Worm (Caenorhabditis elegans): ENCODE results near the gene adal-1.

adal-1 gene

DNA sequence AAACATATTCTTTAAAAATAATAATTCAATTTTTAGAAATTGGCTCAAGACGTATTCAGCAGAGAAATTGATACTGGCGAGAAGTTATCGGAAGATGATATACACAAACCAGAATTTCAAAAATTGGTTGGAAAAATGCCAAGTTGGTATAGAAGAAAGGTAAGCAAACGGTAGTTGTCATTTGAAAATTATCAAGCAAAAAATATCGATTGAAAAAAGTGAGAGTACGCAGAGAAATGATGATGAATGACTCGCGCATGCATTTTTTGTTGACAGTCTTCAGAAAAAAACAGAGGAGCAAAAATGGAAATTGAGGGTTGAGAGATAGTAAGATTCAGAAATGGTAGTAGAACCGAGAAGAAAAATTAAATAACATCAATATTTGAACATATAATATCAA lies 39.5 kb upstream of the adal-1 start:
- TF ChIP-seq ets-7 (tag; optimal IDR thresholded peaks at IDR 0.05) (no peak), ama-1 (optimal IDR thresholded peaks at IDR 0.05) (no peak), tbx-11 (GFP tag; IDR thresholded peaks at IDR 0.05) (no peak), scrt-1 (GFP tag; IDR thresholded peaks at IDR 0.05) (no peak), hnd-1 (tag; optimal IDR thresholded peaks at IDR 0.05) (no peak), ceh-36 (tag; optimal IDR thresholded peaks at IDR 0.05) (no peak), flt-1 (GFP tag; IDR thresholded peaks at IDR 0.05) (no peak)

ce11 chrII:6930072-6930471 lies 36.6 kb upstream of the adal-1 start:
- TF ChIP-seq flt-1 (GFP tag; IDR thresholded peaks at IDR 0.05) (no peak), ceh-36 (tag; optimal IDR thresholded peaks at IDR 0.05) (no peak), hmbx-1 (tag; optimal IDR thresholded peaks at IDR 0.05) (no peak), scrt-1 (GFP tag; IDR thresholded peaks at IDR 0.05) (no peak), hmg-4 (GFP tag; optimal IDR thresholded peaks at IDR 0.05) (no peak), tbx-37 (GFP tag; conservative IDR thresholded peaks at IDR 0.05) (no peak), tbx-11 (GFP tag; IDR thresholded peaks at IDR 0.05) (no peak), ceh-13 (GFP tag; optimal IDR thresholded peaks at IDR 0.05) (no peak), aly-1 (tag; optimal IDR thresholded peaks at IDR 0.05) (no peak), hnd-1 (tag; optimal IDR thresholded peaks at IDR 0.05) (no peak), ama-1 (optimal IDR thresholded peaks at IDR 0.05) (no peak), tra-4 (tag; optimal IDR thresholded peaks at IDR 0.05) (no peak), F13C5.2 (tag; optimal IDR thresholded peaks at IDR 0.05) (no peak), sea-1 (GFP tag; conservative IDR thresholded peaks at IDR 0.05) (no peak), ets-7 (tag; optimal IDR thresholded peaks at IDR 0.05) (no peak), pes-1 (GFP tag; IDR thresholded peaks at IDR 0.05) (no peak)

DNA sequence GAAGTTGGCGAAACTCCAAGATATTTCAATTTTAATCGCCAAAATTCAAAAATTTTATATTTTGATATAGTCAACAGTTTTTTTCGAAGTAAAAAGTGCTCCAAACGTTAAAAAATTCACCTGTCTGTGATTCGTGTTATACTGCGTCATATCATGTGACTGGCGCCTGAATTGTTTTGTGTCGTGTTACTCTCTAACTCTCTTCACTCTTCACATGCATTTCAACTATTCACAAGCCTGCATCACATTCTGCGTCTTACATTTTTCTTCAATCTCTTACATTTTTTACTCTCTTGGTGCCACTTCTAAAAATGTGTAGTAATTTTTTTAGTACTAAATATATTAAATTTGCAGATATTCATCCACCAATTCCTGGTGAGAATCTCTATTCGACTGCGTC lies 35.0 kb upstream of the adal-1 start, which contains the start of gene flcn-1:
TSS of gene flcn-1 (plus strand) at position 348 of the 400 bp plus-strand sequence.
- TF ChIP-seq scrt-1 (GFP tag; IDR thresholded peaks at IDR 0.05) = no peak

ce11 chrII:6927603-6928002 lies 34.2 kb upstream of the adal-1 start, which contains the start of gene F22D3.4:
F22D3.4 (minus strand) TSS chrII:6927603.
- TF ChIP-seq tbx-37 (GFP tag; conservative IDR thresholded peaks at IDR 0.05) = no peak
- no peak for TF ChIP-seq flt-1 (GFP tag; IDR thresholded peaks at IDR 0.05)
- TF ChIP-seq sea-1 (GFP tag; conservative IDR thresholded peaks at IDR 0.05) = no peak
- no peak for TF ChIP-seq ceh-36 (tag; optimal IDR thresholded peaks at IDR 0.05)
- no peak for TF ChIP-seq scrt-1 (GFP tag; IDR thresholded peaks at IDR 0.05)
- no peak for TF ChIP-seq hmbx-1 (tag; optimal IDR thresholded peaks at IDR 0.05)
- TF ChIP-seq tra-4 (tag; optimal IDR thresholded peaks at IDR 0.05) = no peak
- no peak for TF ChIP-seq F13C5.2 (tag; optimal IDR thresholded peaks at IDR 0.05)
- no peak for TF ChIP-seq B0310.2 (tag; optimal IDR thresholded peaks at IDR 0.05)
- no peak for TF ChIP-seq ets-7 (tag; optimal IDR thresholded peaks at IDR 0.05)
- TF ChIP-seq hmg-4 (GFP tag; optimal IDR thresholded peaks at IDR 0.05) = no peak
- no peak for TF ChIP-seq hnd-1 (tag; optimal IDR thresholded peaks at IDR 0.05)
- no peak for TF ChIP-seq tbx-11 (GFP tag; IDR thresholded peaks at IDR 0.05)

DNA sequence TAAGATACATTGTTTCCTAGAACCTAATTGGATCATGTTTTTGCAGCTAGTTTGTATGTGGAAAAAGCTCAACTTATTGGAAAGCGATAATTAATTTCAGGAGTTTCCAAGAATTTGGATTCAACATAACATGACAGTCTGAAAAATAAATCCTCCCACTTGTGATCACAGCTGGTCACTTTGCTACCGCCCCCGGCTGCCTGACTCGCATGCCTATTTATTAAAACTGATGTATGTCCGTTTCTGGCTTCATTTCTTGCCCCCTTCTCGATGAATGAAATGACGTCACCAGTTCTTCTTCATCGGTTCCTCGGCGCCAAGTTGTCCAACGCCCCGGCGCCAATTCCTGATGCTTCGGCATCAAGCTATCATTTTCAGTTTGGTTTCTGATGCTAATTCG lies 33.6 kb upstream of the adal-1 start:
- TF ChIP-seq F13C5.2 (tag; optimal IDR thresholded peaks at IDR 0.05) (no peak), tbx-11 (GFP tag; IDR thresholded peaks at IDR 0.05) (no peak), tra-4 (tag; optimal IDR thresholded peaks at IDR 0.05) (no peak), tbx-37 (GFP tag; conservative IDR thresholded peaks at IDR 0.05) (no peak), hnd-1 (tag; optimal IDR thresholded peaks at IDR 0.05) (no peak), pes-1 (GFP tag; IDR thresholded peaks at IDR 0.05) (no peak), scrt-1 (GFP tag; IDR thresholded peaks at IDR 0.05) (no peak), sea-1 (GFP tag; conservative IDR thresholded peaks at IDR 0.05) (no peak), hmg-4 (GFP tag; optimal IDR thresholded peaks at IDR 0.05) (no peak), ceh-36 (tag; optimal IDR thresholded peaks at IDR 0.05) (no peak), B0310.2 (tag; optimal IDR thresholded peaks at IDR 0.05) (no peak), hmbx-1 (tag; optimal IDR thresholded peaks at IDR 0.05) (no peak), ama-1 (optimal IDR thresholded peaks at IDR 0.05) (no peak), aly-1 (tag; optimal IDR thresholded peaks at IDR 0.05) (no peak), flt-1 (GFP tag; IDR thresholded peaks at IDR 0.05) (no peak)

- TF ChIP-seq hmbx-1 (tag; optimal IDR thresholded peaks at IDR 0.05) (no peak), tbx-37 (GFP tag; conservative IDR thresholded peaks at IDR 0.05) (no peak), pes-1 (GFP tag; IDR thresholded peaks at IDR 0.05) (no peak), tra-4 (tag; optimal IDR thresholded peaks at IDR 0.05) (no peak), B0310.2 (tag; optimal IDR thresholded peaks at IDR 0.05) (no peak), ceh-36 (tag; optimal IDR thresholded peaks at IDR 0.05) (no peak), F13C5.2 (tag; optimal IDR thresholded peaks at IDR 0.05) (no peak), flt-1 (GFP tag; IDR thresholded peaks at IDR 0.05) (no peak), hmg-4 (GFP tag; optimal IDR thresholded peaks at IDR 0.05) (no peak), ama-1 (optimal IDR thresholded peaks at IDR 0.05) (no peak), tbx-11 (GFP tag; IDR thresholded peaks at IDR 0.05) (no peak), aly-1 (tag; optimal IDR thresholded peaks at IDR 0.05) (no peak), sea-1 (GFP tag; conservative IDR thresholded peaks at IDR 0.05) (no peak)
These were observed 33.0 kb upstream of the adal-1 start for ce11 chrII:6926488-6926887.

DNA sequence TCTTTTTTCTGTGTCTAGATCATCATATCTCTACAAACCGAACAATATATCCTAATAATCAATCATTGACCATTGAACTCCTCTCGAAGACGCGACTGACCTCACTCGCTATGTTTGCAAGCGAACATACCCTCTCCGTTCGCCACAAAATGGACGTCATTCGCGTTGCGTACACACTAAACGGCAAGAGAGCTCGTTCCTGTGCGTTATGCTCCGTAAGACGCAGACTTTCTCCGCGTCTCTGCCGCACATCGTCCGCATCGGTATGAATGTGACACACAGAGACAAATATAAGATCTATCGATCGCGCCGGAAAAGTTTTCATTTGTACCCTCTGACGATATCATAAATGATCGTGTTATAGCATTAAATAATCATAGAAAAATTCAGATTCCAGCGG lies 32.6 kb upstream of the adal-1 start:
- TF ChIP-seq flt-1 (GFP tag; IDR thresholded peaks at IDR 0.05) = no peak
- TF ChIP-seq tbx-11 (GFP tag; IDR thresholded peaks at IDR 0.05) = no peak
- TF ChIP-seq ceh-36 (tag; optimal IDR thresholded peaks at IDR 0.05) = no peak
- TF ChIP-seq tbx-37 (GFP tag; conservative IDR thresholded peaks at IDR 0.05) = no peak
- TF ChIP-seq hmg-4 (GFP tag; optimal IDR thresholded peaks at IDR 0.05) = no peak
- TF ChIP-seq sea-1 (GFP tag; conservative IDR thresholded peaks at IDR 0.05) = no peak
- TF ChIP-seq scrt-1 (GFP tag; IDR thresholded peaks at IDR 0.05) = no peak

- TF ChIP-seq hmg-4 (GFP tag; optimal IDR thresholded peaks at IDR 0.05) (no peak), tbx-37 (GFP tag; conservative IDR thresholded peaks at IDR 0.05) (no peak), ama-1 (optimal IDR thresholded peaks at IDR 0.05) (no peak)
These were observed 30.4 kb upstream of the adal-1 start for ce11 chrII:6923792-6924191.
